Worm (Caenorhabditis elegans): ENCODE data around the gene sec-5.

ce11 chrII:9210076-9210475 lies 33.1 kb upstream of the sec-5 start, which contains the start of gene ZK1067.4:
- no peak for TF ChIP-seq ztf-7 (tag; optimal IDR thresholded peaks at IDR 0.05)
- no peak for TF ChIP-seq Y5F2A.4 (GFP tag; optimal IDR thresholded peaks at IDR 0.05)
- no peak for TF ChIP-seq ama-1 (optimal IDR thresholded peaks at IDR 0.05)
- TF ChIP-seq skn-1 (tag; optimal IDR thresholded peaks at IDR 0.05) = no peak
- TF ChIP-seq lir-3 (tag; optimal IDR thresholded peaks at IDR 0.05) = no peak
- no peak for TF ChIP-seq snpc-4 (tag; optimal IDR thresholded peaks at IDR 0.05)
- TF ChIP-seq unc-39 (tag; optimal IDR thresholded peaks at IDR 0.05) = no peak
- TF ChIP-seq dpl-1 (GFP tag; optimal IDR thresholded peaks at IDR 0.05) = no peak

Data from whole organism, L4 larva.